Worm (Caenorhabditis elegans) whole organism, young adult: ENCODE data around the gene sri-30.

Experiments
- B0261.1 ChIP-seq: sonication (generic microtip); optimal IDR thresholded peaks from 2 replicates; lab custom pipeline; 2016; ENCODE audit warnings: mild to moderate bottlenecking, missing genetic modification characterization, moderate library complexity, missing compliant biosample characterization
- C06A6.2 ChIP-seq: fragments of 200-800 bp; sonication (Bioruptor generic); conservative IDR thresholded peaks from 2 replicates; pipeline ENCODE4 v1.3.6; 2022; ENCODE audit warnings: missing genetic modification characterization, missing compliant biosample characterization
- F33H1.4 ChIP-seq: fragments of 200-800 bp; sonication (Bioruptor generic); IDR thresholded peaks from 2 replicates; pipeline ENCODE4 v1.3.6; 2022; ENCODE audit warnings: missing genetic modification reagents, missing genetic modification characterization, missing compliant biosample characterization
- F37B4.10 ChIP-seq: fragments of 200-800 bp; sonication (Bioruptor generic); IDR thresholded peaks from 2 replicates; pipeline ENCODE4 v1.3.6; 2022; ENCODE audit warnings: missing genetic modification characterization, missing compliant biosample characterization
- F39B2.1 ChIP-seq: fragments of 200-800 bp; sonication (Bioruptor generic); IDR thresholded peaks from 2 replicates; pipeline ENCODE4 v1.3.6; 2022; ENCODE audit warnings: missing genetic modification reagents, missing genetic modification characterization, missing compliant biosample characterization
- F55B11.4 ChIP-seq: sonication (generic microtip); optimal IDR thresholded peaks from 2 replicates; lab custom pipeline; 2016; ENCODE audit warnings: missing compliant biosample characterization, missing genetic modification characterization, borderline replicate concordance; ENCODE audit not compliant: insufficient read depth
- F57C9.4 ChIP-seq: sonication (generic microtip); optimal IDR thresholded peaks from 2 replicates; lab custom pipeline; 2017; ENCODE audit warnings: mild to moderate bottlenecking, missing genetic modification characterization, missing compliant biosample characterization
- Y53G8AR.9 ChIP-seq: fragments of 200-800 bp; sonication (Bioruptor generic); conservative IDR thresholded peaks from 2 replicates; pipeline ENCODE4 v1.3.6; 2022; ENCODE audit warnings: missing genetic modification reagents, missing genetic modification characterization, missing compliant biosample characterization
- Y56A3A.18 ChIP-seq: fragments of 200-800 bp; sonication (Bioruptor generic); IDR thresholded peaks from 2 replicates; pipeline ENCODE4 v1.3.6; 2022; ENCODE audit warnings: missing genetic modification reagents, missing genetic modification characterization, missing compliant biosample characterization
- Y95B8A.8 ChIP-seq: fragments of 200-800 bp; sonication (Bioruptor generic); IDR thresholded peaks from 2 replicates; pipeline ENCODE4 v1.3.6; 2022; ENCODE audit warnings: missing genetic modification reagents, missing genetic modification characterization, missing compliant biosample characterization
- ama-1 ChIP-seq, 3 experiments: fragments of 150-350 bp in 1 of 3; sonication (generic microtip) in 2 of 3; optimal IDR thresholded peaks; 2 replicates each; lab custom pipeline; 2014 to 2018; ENCODE audit warnings: missing biosample characterization in 2 of 3, missing genetic modification characterization in 2 of 3, missing genetic modification reagents in 2 of 3
- atf-7 ChIP-seq: sonication (generic microtip); optimal IDR thresholded peaks from 2 replicates; lab custom pipeline; 2017; ENCODE audit warnings: mild to moderate bottlenecking, missing genetic modification characterization, missing compliant biosample characterization
- attf-5 ChIP-seq: fragments of 200-800 bp; sonication (Bioruptor generic); optimal IDR thresholded peaks from 2 replicates; lab custom pipeline; 2018; ENCODE audit warnings: mild to moderate bottlenecking, missing genetic modification characterization, missing compliant biosample characterization
- cebp-2 ChIP-seq: fragments of 200-800 bp; sonication (Bioruptor generic); IDR thresholded peaks from 2 replicates; pipeline ENCODE4 v1.3.6; 2022; ENCODE audit warnings: missing genetic modification characterization, missing compliant biosample characterization
- ceh-100 ChIP-seq: fragments of 200-800 bp; sonication (Bioruptor generic); IDR thresholded peaks from 2 replicates; pipeline ENCODE4 v1.3.6; 2022; ENCODE audit warnings: missing genetic modification reagents, missing genetic modification characterization, missing compliant biosample characterization
- ceh-27 ChIP-seq: fragments of 200-800 bp; sonication (Bioruptor generic); optimal IDR thresholded peaks from 2 replicates; lab custom pipeline; 2018; ENCODE audit warnings: mild to moderate bottlenecking, missing genetic modification characterization, moderate library complexity, missing compliant biosample characterization
- ceh-40 ChIP-seq: fragments of 200-800 bp; sonication (Bioruptor generic); IDR thresholded peaks from 2 replicates; pipeline ENCODE4 v1.3.6; 2022; ENCODE audit warnings: missing genetic modification characterization, missing compliant biosample characterization
- ceh-58 ChIP-seq: fragments of 200-800 bp; sonication (Bioruptor generic); IDR thresholded peaks from 2 replicates; pipeline ENCODE4 v1.3.6; 2022; ENCODE audit warnings: missing genetic modification characterization, missing compliant biosample characterization
- ceh-79 ChIP-seq: sonication (generic microtip); optimal IDR thresholded peaks from 2 replicates; lab custom pipeline; 2017; ENCODE audit warnings: mild to moderate bottlenecking, missing genetic modification characterization, missing compliant biosample characterization
- efl-1 ChIP-seq: fragments of 150-350 bp; optimal IDR thresholded peaks from 2 replicates; lab custom pipeline; 2014; ENCODE audit warnings: missing biosample characterization, missing genetic modification reagents, missing genetic modification characterization
- hmg-20 ChIP-seq: fragments of 200-800 bp; sonication (Bioruptor generic); IDR thresholded peaks from 2 replicates; pipeline ENCODE4 v1.3.6; 2022; ENCODE audit warnings: missing genetic modification reagents, missing genetic modification characterization, missing compliant biosample characterization
- let-526 ChIP-seq: fragments of 200-800 bp; sonication (Bioruptor generic); IDR thresholded peaks from 2 replicates; pipeline ENCODE4 v1.3.6; 2022; ENCODE audit warnings: missing genetic modification reagents, missing genetic modification characterization, missing compliant biosample characterization
- let-607 ChIP-seq, 2 experiments: fragments of 200-800 bp in 1 of 2; sonication (Bioruptor generic) in 1 of 2; sonication (generic microtip) in 1 of 2; optimal IDR thresholded peaks; 2 replicates each; lab custom pipeline; 2016 to 2018; ENCODE audit warnings: mild to moderate bottlenecking in 2 of 2, missing compliant biosample characterization in 2 of 2, missing genetic modification characterization in 2 of 2, moderate library complexity in 2 of 2, missing genotype in 1 of 2
- lin-35 ChIP-seq, 3 experiments: fragments of 150-350 bp in 2 of 3; sonication (generic microtip) in 1 of 3; optimal IDR thresholded peaks; 2 replicates each; lab custom pipeline; 2014 to 2018; ENCODE audit warnings: missing biosample characterization in 3 of 3, missing genetic modification characterization in 3 of 3, missing genetic modification reagents in 3 of 3
- lin-54 ChIP-seq: fragments of 200-800 bp; sonication (Bioruptor generic); optimal IDR thresholded peaks from 2 replicates; lab custom pipeline; 2018; ENCODE audit warnings: mild to moderate bottlenecking, missing genetic modification characterization, missing compliant biosample characterization
- lir-1 ChIP-seq: fragments of 200-800 bp; sonication (Bioruptor generic); conservative IDR thresholded peaks from 2 replicates; pipeline ENCODE4 v1.3.6; 2022; ENCODE audit warnings: missing genetic modification reagents, missing genetic modification characterization, missing compliant biosample characterization
- madf-10 ChIP-seq: sonication (generic microtip); optimal IDR thresholded peaks from 2 replicates; lab custom pipeline; 2016; ENCODE audit warnings: mild to moderate bottlenecking, missing genetic modification characterization, missing compliant biosample characterization
- mxl-1 ChIP-seq: sonication (generic microtip); optimal IDR thresholded peaks from 2 replicates; lab custom pipeline; 2016; ENCODE audit warnings: missing genetic modification characterization, missing compliant biosample characterization
- nfya-1 ChIP-seq: sonication (generic microtip); optimal IDR thresholded peaks from 2 replicates; lab custom pipeline; 2017; ENCODE audit warnings: antibody characterized with exemption, missing compliant biosample characterization, missing genetic modification characterization, borderline replicate concordance; ENCODE audit not compliant: insufficient read depth
- nhr-120 ChIP-seq: fragments of 200-800 bp; sonication (Bioruptor generic); IDR thresholded peaks from 2 replicates; pipeline ENCODE4 v1.3.6; 2022; ENCODE audit warnings: missing genetic modification characterization, missing compliant biosample characterization
- rpc-1 ChIP-seq, 2 experiments: fragments of 150-350 bp in 1 of 2; sonication (generic microtip) in 1 of 2; optimal IDR thresholded peaks; 2 replicates each; lab custom pipeline; 2014 to 2018; ENCODE audit warnings: missing biosample characterization in 1 of 2, missing genetic modification characterization in 1 of 2, missing genetic modification reagents in 1 of 2, missing genotype in 1 of 2
- snpc-4 ChIP-seq, 5 experiments: fragments of 150-350 bp in 1 of 5; sonication (generic microtip) in 4 of 5; optimal IDR thresholded peaks; 2 replicates each; lab custom pipeline; 2014 to 2018; ENCODE audit warnings: missing genetic modification characterization in 5 of 5, missing biosample characterization in 3 of 5, antibody characterized with exemption in 2 of 5, mild to moderate bottlenecking in 2 of 5, missing compliant biosample characterization in 2 of 5, missing genotype in 2 of 5, moderate library complexity in 2 of 5, missing genetic modification reagents in 1 of 5
- sptf-2 ChIP-seq: fragments of 200-800 bp; sonication (Bioruptor generic); optimal IDR thresholded peaks from 2 replicates; lab custom pipeline; 2018; ENCODE audit warnings: mild to moderate bottlenecking, missing genetic modification characterization, missing compliant biosample characterization
- xnd-1 ChIP-seq: sonication (generic microtip); optimal IDR thresholded peaks from 2 replicates; lab custom pipeline; 2016; ENCODE audit warnings: missing genotype, missing genetic modification reagents, missing genetic modification characterization, missing compliant biosample characterization
- ztf-18 ChIP-seq: sonication (generic microtip); optimal IDR thresholded peaks from 2 replicates; lab custom pipeline; 2016; ENCODE audit warnings: missing genotype, mild to moderate bottlenecking, missing genetic modification characterization, missing compliant biosample characterization
- ztf-22 ChIP-seq: fragments of 200-800 bp; sonication (Bioruptor generic); optimal IDR thresholded peaks from 2 replicates; lab custom pipeline; 2018; ENCODE audit warnings: mild to moderate bottlenecking, missing genetic modification characterization, moderate library complexity, missing compliant biosample characterization
- ztf-3 ChIP-seq: fragments of 200-800 bp; sonication (Bioruptor generic); optimal IDR thresholded peaks from 2 replicates; lab custom pipeline; 2018; ENCODE audit warnings: mild to moderate bottlenecking, missing genetic modification characterization, missing compliant biosample characterization

sri-30 gene

ce11 chrII:3093352-3093751 lies 47.4 kb downstream of the sri-30 start, which contains the start of gene srg-22:
Gene srg-22, minus strand, starts transcription at chrII:3093452.
- TF ChIP-seq let-526 (GFP tag; lab: Robert Waterston, UW) (no peak), sptf-2 (no peak), ama-1 (optimal IDR thresholded peaks at IDR 0.05; lab: Kevin White, UChicago) (no peak), ama-1 (GFP tag; optimal IDR thresholded peaks at IDR 0.05; lab: Kevin White, UChicago) (no peak), Y53G8AR.9 (GFP tag; lab: Robert Waterston, UW) (no peak), Y95B8A.8 (GFP tag; lab: Robert Waterston, UW) (no peak), ceh-27 (no peak), ceh-58 (GFP tag; lab: Robert Waterston, UW) (no peak), attf-5 (GFP tag; lab: Kevin White, UChicago) (no peak), B0261.1 (no peak), ceh-40 (GFP tag; lab: Robert Waterston, UW) (no peak)

ce11 chrII:3096060-3096459 lies 50.1 kb downstream of the sri-30 start, which contains the start of gene srg-23:
Gene srg-23, minus strand, starts transcription at chrII:3096160.
- TF ChIP-seq nhr-120 (GFP tag; lab: Robert Waterston, UW) (no peak), F57C9.4 (tag; lab: Kevin White, UChicago) (no peak), ceh-79 (no peak), lin-54 (GFP tag; lab: Kevin White, UChicago) (no peak), F55B11.4 (tag; lab: Kevin White, UChicago) (no peak), cebp-2 (GFP tag; lab: Robert Waterston, UW) (no peak), rpc-1 (optimal IDR thresholded peaks at IDR 0.05; lab: Kevin White, UChicago) (no peak), rpc-1 (tag; optimal IDR thresholded peaks at IDR 0.05; lab: Kevin White, UChicago) (no peak), ztf-22 (GFP tag; lab: Kevin White, UChicago) (no peak), ztf-3 (no peak)

ce11 chrII:3096857-3097256 lies 50.9 kb downstream of the sri-30 start, which contains the start of gene Y25C1A.14:
Gene Y25C1A.14, minus strand, starts transcription at chrII:3096957.
- TF ChIP-seq Y56A3A.18 (GFP tag; lab: Robert Waterston, UW) (no peak), C06A6.2 (GFP tag; lab: Robert Waterston, UW) (no peak), F37B4.10 (GFP tag; lab: Robert Waterston, UW) (no peak), xnd-1 (tag; lab: Kevin White, UChicago) (no peak), atf-7 (no peak), lir-1 (GFP tag; lab: Robert Waterston, UW) (no peak), hmg-20 (GFP tag; lab: Robert Waterston, UW) (no peak), madf-10 (no peak), mxl-1 (tag; lab: Kevin White, UChicago) (no peak), efl-1 (GFP tag; lab: Kevin White, UChicago) (no peak), nfya-1 (tag; lab: Kevin White, UChicago) (no peak), lin-35 (GFP tag; optimal IDR thresholded peaks at IDR 0.05; lab: Kevin White, UChicago) (no peak), snpc-4 (GFP tag; optimal IDR thresholded peaks at IDR 0.05; lab: Kevin White, UChicago) (no peak), snpc-4 (tag; optimal IDR thresholded peaks at IDR 0.05; lab: Kevin White, UChicago) (no peak), ceh-100 (GFP tag; lab: Robert Waterston, UW) (no peak), F39B2.1 (GFP tag; lab: Robert Waterston, UW) (no peak), ztf-18 (tag; lab: Kevin White, UChicago) (no peak), F33H1.4 (no peak), let-607 (tag; optimal IDR thresholded peaks at IDR 0.05; lab: Kevin White, UChicago) (no peak)
